Fruit fly (Drosophila melanogaster) whole organism, prepupa: ENCODE results near the gene rpr.

Source experiments
- CG1621 ChIP-seq: fragments of 200-800 bp; sonication (Bioruptor generic); optimal IDR thresholded peaks from 3 replicates; lab custom pipeline; 2018; ENCODE audit warnings: missing biosample characterization, mild to moderate bottlenecking, missing genetic modification characterization
- spab ChIP-seq: fragments of 200-800 bp; sonication (Bioruptor generic); optimal IDR thresholded peaks from 2 replicates; lab custom pipeline; 2017; ENCODE audit warnings: missing biosample characterization, mild to moderate bottlenecking, missing genetic modification characterization, missing genetic modification reagents
- vri ChIP-seq: fragments of 200-800 bp; sonication (Bioruptor generic); optimal IDR thresholded peaks from 3 replicates; lab custom pipeline; 2016; ENCODE audit warnings: missing biosample characterization, mild to moderate bottlenecking, missing genetic modification characterization

DNA sequence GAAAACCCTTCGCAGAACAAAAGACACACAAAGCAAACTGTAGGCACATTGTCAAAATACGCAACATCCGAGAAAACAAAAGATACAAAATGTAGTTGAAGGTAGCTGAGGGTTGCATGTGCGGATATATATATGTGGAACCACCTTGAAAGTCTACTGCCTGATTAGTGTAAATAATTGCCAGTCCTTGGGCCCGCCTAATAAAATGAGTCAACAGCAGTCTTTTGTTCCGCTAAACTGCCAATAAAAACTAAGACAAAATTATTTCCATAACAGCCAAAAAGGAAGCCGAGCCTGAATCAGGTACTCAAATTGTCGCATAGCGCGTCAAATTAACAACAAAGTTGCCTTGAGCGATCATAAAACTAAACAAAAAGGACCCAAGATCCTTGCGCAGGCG, 36.9 kb downstream of the rpr start:
- TF ChIP-seq vri (GFP tag; lab: Kevin White, UChicago) (no peak), spab (no peak), CG1621 (no peak)
